Worm (Caenorhabditis elegans): ENCODE results near the gene sri-63.
"Not testable (repeated sequence)": the region's sequence is repeated elsewhere in the genome, so short reads cannot be mapped to it uniquely, and the experiment has no call there.

The sri-63 gene

ce11 chrII:3274923-3275322 is 12.2 kb upstream of the sri-63 start, which contains the start of gene F02E11.3:
Gene F02E11.3 (minus strand): TSS chrII:3275023.
- no peak for TF ChIP-seq pes-1 (GFP tag; IDR thresholded peaks at IDR 0.05)
- TF ChIP-seq tbx-37 (GFP tag; conservative IDR thresholded peaks at IDR 0.05), result no peak
- TF ChIP-seq ceh-36 (tag; optimal IDR thresholded peaks at IDR 0.05), result no peak
- no peak for TF ChIP-seq scrt-1 (GFP tag; IDR thresholded peaks at IDR 0.05)
- TF ChIP-seq ets-7 (tag; optimal IDR thresholded peaks at IDR 0.05), result no peak
- TF ChIP-seq hmbx-1 (tag; optimal IDR thresholded peaks at IDR 0.05), result no peak
- no peak for TF ChIP-seq flt-1 (GFP tag; IDR thresholded peaks at IDR 0.05)

DNA sequence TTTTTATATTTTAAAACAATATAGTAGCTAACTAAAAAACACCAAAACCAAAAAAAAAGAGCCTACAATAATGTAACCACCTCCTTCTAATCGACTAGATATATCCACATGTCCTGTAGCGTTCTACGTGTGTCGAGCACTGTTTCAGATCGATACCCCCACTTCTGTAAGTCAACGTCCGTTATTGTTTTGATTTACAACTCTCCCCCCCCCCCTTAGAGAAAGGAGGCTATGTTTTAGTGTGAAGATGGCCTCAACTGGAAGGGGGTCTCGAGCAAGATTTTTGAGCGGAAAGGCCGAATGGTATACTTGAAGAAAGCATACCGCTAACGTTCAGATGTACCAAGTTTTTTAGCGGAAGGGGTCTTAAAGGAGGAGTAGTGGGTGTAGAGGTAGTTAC is 9.5 kb upstream of the sri-63 start, which contains the start of gene F02E11.4:
F02E11.4 (minus strand) TSS at position 101 of the 400 bp plus-strand sequence.
- no peak for TF ChIP-seq F13C5.2 (tag; optimal IDR thresholded peaks at IDR 0.05)
- TF ChIP-seq hmg-4 (GFP tag; optimal IDR thresholded peaks at IDR 0.05), result no peak
- TF ChIP-seq hmbx-1 (tag; optimal IDR thresholded peaks at IDR 0.05), result no peak
- TF ChIP-seq sea-1 (GFP tag; conservative IDR thresholded peaks at IDR 0.05), result no peak
- TF ChIP-seq scrt-1 (GFP tag; IDR thresholded peaks at IDR 0.05), result no peak
- no peak for TF ChIP-seq aly-1 (tag; optimal IDR thresholded peaks at IDR 0.05)
- TF ChIP-seq ama-1 (optimal IDR thresholded peaks at IDR 0.05), result no peak
- no peak for TF ChIP-seq ceh-13 (GFP tag; optimal IDR thresholded peaks at IDR 0.05)
- no peak for TF ChIP-seq tra-4 (tag; optimal IDR thresholded peaks at IDR 0.05)
- TF ChIP-seq tbx-11 (GFP tag; IDR thresholded peaks at IDR 0.05), result no peak
- TF ChIP-seq B0310.2 (tag; optimal IDR thresholded peaks at IDR 0.05), result no peak
- no peak for TF ChIP-seq ceh-36 (tag; optimal IDR thresholded peaks at IDR 0.05)
- no peak for TF ChIP-seq ets-7 (tag; optimal IDR thresholded peaks at IDR 0.05)

DNA sequence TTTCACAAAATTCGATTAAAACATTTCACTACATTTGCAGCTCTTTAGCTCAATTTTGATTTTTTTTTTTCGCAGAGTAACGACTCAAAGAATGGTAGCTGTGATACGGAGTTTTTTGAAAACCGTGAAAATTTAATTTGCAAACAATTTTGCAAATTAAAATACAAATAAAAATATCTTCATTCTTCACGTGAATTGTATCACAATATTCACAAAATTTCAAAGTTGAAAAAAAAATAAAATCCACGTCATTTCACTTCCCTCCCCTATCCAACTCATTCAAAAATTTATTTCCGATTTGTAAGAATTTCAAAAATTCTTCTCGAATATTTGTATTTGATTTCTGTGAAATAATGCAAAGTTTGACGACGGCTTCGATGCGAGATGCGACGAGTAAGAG is 8.5 kb upstream of the sri-63 start, which contains the start of gene wht-4:
wht-4 (plus strand) TSS at position 301 of the 400 bp plus-strand sequence.
- no peak for TF ChIP-seq tbx-37 (GFP tag; conservative IDR thresholded peaks at IDR 0.05)
- no peak for TF ChIP-seq B0310.2 (tag; optimal IDR thresholded peaks at IDR 0.05)
- TF ChIP-seq F13C5.2 (tag; optimal IDR thresholded peaks at IDR 0.05), result no peak
- TF ChIP-seq flt-1 (GFP tag; IDR thresholded peaks at IDR 0.05), result no peak
- TF ChIP-seq tbx-11 (GFP tag; IDR thresholded peaks at IDR 0.05), result no peak
- TF ChIP-seq pes-1 (GFP tag; IDR thresholded peaks at IDR 0.05), result no peak
- TF ChIP-seq hnd-1 (tag; optimal IDR thresholded peaks at IDR 0.05), result no peak
- no peak for TF ChIP-seq scrt-1 (GFP tag; IDR thresholded peaks at IDR 0.05)
- no peak for TF ChIP-seq sea-1 (GFP tag; conservative IDR thresholded peaks at IDR 0.05)
- TF ChIP-seq tra-4 (tag; optimal IDR thresholded peaks at IDR 0.05), result no peak
- no peak for TF ChIP-seq hmbx-1 (tag; optimal IDR thresholded peaks at IDR 0.05)

ce11 chrII:3282353-3282752 is 4.8 kb upstream of the sri-63 start, which contains the start of gene nep-13:
Gene nep-13 (plus strand): TSS chrII:3282653.
- TF ChIP-seq flt-1 (GFP tag; IDR thresholded peaks at IDR 0.05) (no peak), hmbx-1 (tag; optimal IDR thresholded peaks at IDR 0.05) (no peak), aly-1 (tag; optimal IDR thresholded peaks at IDR 0.05) (no peak), F13C5.2 (tag; optimal IDR thresholded peaks at IDR 0.05) (no peak), tra-4 (tag; optimal IDR thresholded peaks at IDR 0.05) (no peak), tbx-37 (GFP tag; conservative IDR thresholded peaks at IDR 0.05) (no peak), hnd-1 (tag; optimal IDR thresholded peaks at IDR 0.05) (no peak), tbx-11 (GFP tag; IDR thresholded peaks at IDR 0.05) (no peak), scrt-1 (GFP tag; IDR thresholded peaks at IDR 0.05) (no peak), ama-1 (optimal IDR thresholded peaks at IDR 0.05) (no peak), hmg-4 (GFP tag; optimal IDR thresholded peaks at IDR 0.05) (no peak), pes-1 (GFP tag; IDR thresholded peaks at IDR 0.05) (no peak), sea-1 (GFP tag; conservative IDR thresholded peaks at IDR 0.05) (no peak), ets-7 (tag; optimal IDR thresholded peaks at IDR 0.05) (no peak), B0310.2 (tag; optimal IDR thresholded peaks at IDR 0.05) (no peak), ceh-36 (tag; optimal IDR thresholded peaks at IDR 0.05) (no peak), ceh-13 (GFP tag; optimal IDR thresholded peaks at IDR 0.05) (no peak)

DNA sequence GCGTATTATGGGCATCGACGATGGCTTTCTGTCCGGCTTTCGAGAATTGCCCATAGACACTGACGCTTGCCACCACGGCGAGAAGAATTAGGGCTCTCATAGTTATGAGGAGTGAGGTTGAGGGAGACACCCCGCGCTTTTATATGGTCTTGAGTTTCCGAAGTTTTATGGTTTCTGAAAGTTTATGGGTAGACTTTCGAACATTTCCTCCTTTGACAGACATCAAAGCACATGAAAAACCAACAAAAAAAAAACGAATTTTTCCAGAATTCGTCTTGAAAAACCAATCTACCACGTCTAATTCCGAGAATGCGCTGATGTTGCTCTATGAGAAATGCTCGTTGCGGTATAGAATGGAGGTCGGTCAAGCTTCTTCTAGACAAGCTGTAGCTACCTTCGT is 2.6 kb upstream of the sri-63 start, which contains the start of gene scl-15:
scl-15 (minus strand) TSS at position 101 of the 400 bp plus-strand sequence.
- TF ChIP-seq hmg-4 (GFP tag; optimal IDR thresholded peaks at IDR 0.05), result no peak
- TF ChIP-seq tra-4 (tag; optimal IDR thresholded peaks at IDR 0.05), result no peak
- TF ChIP-seq ceh-36 (tag; optimal IDR thresholded peaks at IDR 0.05), result no peak
- TF ChIP-seq ceh-13 (GFP tag; optimal IDR thresholded peaks at IDR 0.05), result no peak
- TF ChIP-seq hmbx-1 (tag; optimal IDR thresholded peaks at IDR 0.05), result no peak
- no peak for TF ChIP-seq B0310.2 (tag; optimal IDR thresholded peaks at IDR 0.05)
- no peak for TF ChIP-seq aly-1 (tag; optimal IDR thresholded peaks at IDR 0.05)
- TF ChIP-seq tbx-11 (GFP tag; IDR thresholded peaks at IDR 0.05), result no peak
- no peak for TF ChIP-seq ama-1 (optimal IDR thresholded peaks at IDR 0.05)
- no peak for TF ChIP-seq tbx-37 (GFP tag; conservative IDR thresholded peaks at IDR 0.05)
- no peak for TF ChIP-seq ets-7 (tag; optimal IDR thresholded peaks at IDR 0.05)
- TF ChIP-seq pes-1 (GFP tag; IDR thresholded peaks at IDR 0.05), result no peak
- TF ChIP-seq hnd-1 (tag; optimal IDR thresholded peaks at IDR 0.05), result no peak

DNA sequence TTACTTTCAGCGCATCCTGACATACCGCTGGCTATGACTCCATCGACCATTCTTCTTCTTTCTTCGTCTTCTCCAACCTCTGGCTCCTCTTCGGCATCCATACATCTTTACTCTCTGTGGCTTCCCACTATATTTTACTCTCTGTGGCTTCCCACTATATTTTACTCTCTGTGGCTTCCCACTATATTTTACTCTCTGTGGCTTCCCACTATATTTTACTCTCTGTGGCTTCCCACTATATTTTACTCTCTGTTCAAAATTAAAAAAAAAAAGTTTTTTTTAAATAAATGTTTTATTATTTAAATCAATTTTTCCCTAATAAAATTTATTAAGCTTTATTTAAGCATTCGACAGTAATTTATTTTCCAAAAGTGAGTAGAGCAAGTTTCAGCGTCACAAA is 3.4 kb downstream of the sri-63 start, which contains the start of gene F39E9.14:
F39E9.14 (minus strand) TSS at position 101 of the 400 bp plus-strand sequence.
- not testable (repeated sequence) for TF ChIP-seq pes-1 (GFP tag; IDR thresholded peaks at IDR 0.05); tra-4 (tag; optimal IDR thresholded peaks at IDR 0.05); sea-1 (GFP tag; conservative IDR thresholded peaks at IDR 0.05)

DNA sequence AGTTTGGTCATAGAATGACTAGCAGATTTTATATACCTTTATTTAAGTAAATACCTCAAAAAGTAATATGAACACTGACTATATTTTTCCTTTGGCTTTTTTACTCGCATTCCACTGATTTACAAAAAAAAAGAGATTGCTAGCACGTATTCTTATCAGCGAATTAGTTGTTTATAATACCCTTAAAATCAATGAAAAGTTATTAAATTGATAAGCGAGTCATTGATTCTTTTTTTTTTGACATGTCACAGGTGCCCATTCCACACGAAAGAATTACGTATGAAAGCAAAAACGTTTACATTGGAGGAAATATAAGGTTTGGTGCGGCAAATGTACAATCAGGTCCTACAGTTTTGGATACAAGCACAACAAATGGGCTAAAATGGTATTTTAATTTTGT is 8.0 kb downstream of the sri-63 start, which contains the start of gene btb-17:
btb-17 (plus strand) TSS at position 213 of the 400 bp plus-strand sequence.
- no peak for TF ChIP-seq B0310.2 (tag; optimal IDR thresholded peaks at IDR 0.05)
- no peak for TF ChIP-seq tbx-37 (GFP tag; conservative IDR thresholded peaks at IDR 0.05)
- TF ChIP-seq aly-1 (tag; optimal IDR thresholded peaks at IDR 0.05), result no peak
- TF ChIP-seq sea-1 (GFP tag; conservative IDR thresholded peaks at IDR 0.05), result no peak
- TF ChIP-seq hmbx-1 (tag; optimal IDR thresholded peaks at IDR 0.05), result no peak
- TF ChIP-seq hnd-1 (tag; optimal IDR thresholded peaks at IDR 0.05), result no peak
- no peak for TF ChIP-seq ceh-36 (tag; optimal IDR thresholded peaks at IDR 0.05)
- TF ChIP-seq flt-1 (GFP tag; IDR thresholded peaks at IDR 0.05), result no peak
- TF ChIP-seq ets-7 (tag; optimal IDR thresholded peaks at IDR 0.05), result no peak
- TF ChIP-seq ama-1 (optimal IDR thresholded peaks at IDR 0.05), result no peak
- no peak for TF ChIP-seq tbx-11 (GFP tag; IDR thresholded peaks at IDR 0.05)
- no peak for TF ChIP-seq F13C5.2 (tag; optimal IDR thresholded peaks at IDR 0.05)
- TF ChIP-seq scrt-1 (GFP tag; IDR thresholded peaks at IDR 0.05), result no peak
